Fruit fly (Drosophila melanogaster) whole organism, pupa: Measurements from ENCODE around the gene ssp.

Source experiments
- CG34367 ChIP-seq: fragments of 200-800 bp; sonication (Bioruptor generic); optimal IDR thresholded peaks from 2 replicates; lab custom pipeline; 2018; ENCODE audit warnings: missing biosample characterization, mild to moderate bottlenecking, missing genetic modification characterization
- CG8301 ChIP-seq: fragments of 200-800 bp; sonication (Bioruptor generic); optimal IDR thresholded peaks from 2 replicates; lab custom pipeline; 2018; ENCODE audit warnings: missing biosample characterization, mild to moderate bottlenecking, missing genetic modification characterization
- Pif1A ChIP-seq: fragments of 200-800 bp; sonication (Bioruptor generic); optimal IDR thresholded peaks from 3 replicates; lab custom pipeline; 2016; ENCODE audit warnings: missing biosample characterization, missing genetic modification characterization
- Snoo ChIP-seq: fragments of 200-800 bp; sonication (Bioruptor generic); optimal IDR thresholded peaks from 3 replicates; lab custom pipeline; 2017; ENCODE audit warnings: missing biosample characterization, mild to moderate bottlenecking, missing genetic modification characterization, inconsistent platforms
- fd96Ca ChIP-seq: fragments of 200-800 bp; sonication (Bioruptor generic); IDR thresholded peaks from 3 replicates; pipeline ENCODE4 v1.3.6; 2022; ENCODE audit warnings: missing biosample characterization, missing genetic modification characterization
- gl ChIP-seq: fragments of 200-800 bp; sonication (Bioruptor generic); optimal IDR thresholded peaks from 2 replicates; lab custom pipeline; 2018; ENCODE audit warnings: missing biosample characterization, mild to moderate bottlenecking, missing genetic modification characterization
- rn ChIP-seq: fragments of 200-800 bp; sonication (Bioruptor generic); IDR thresholded peaks from 2 replicates; pipeline ENCODE4 v1.3.6; 2022; ENCODE audit warnings: missing biosample characterization, missing genetic modification characterization

DNA sequence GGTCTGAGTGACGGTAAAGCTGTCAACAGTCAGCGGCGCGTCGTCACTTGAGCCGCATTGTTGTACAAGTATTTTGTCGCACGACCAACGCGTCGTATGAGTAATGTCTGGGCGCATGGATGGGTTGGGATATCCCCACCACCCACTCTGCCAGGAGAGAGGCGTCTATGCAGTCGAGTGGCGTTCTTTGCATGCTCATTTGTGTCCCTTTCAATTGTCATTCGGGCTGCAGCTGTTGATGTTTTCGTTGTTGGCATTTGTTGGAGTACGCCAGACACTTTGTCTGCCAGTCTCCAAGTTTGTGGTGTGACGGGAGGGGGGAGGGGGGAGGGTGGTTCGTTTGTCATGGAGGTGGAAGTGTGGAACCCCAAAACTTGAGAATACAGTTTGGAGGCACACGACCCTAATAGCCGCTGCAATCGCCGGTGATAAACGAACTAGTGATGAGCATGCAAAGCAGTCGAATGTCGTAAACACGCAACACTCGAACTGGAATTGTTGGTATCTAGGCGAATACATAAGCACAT lies 44.2 kb downstream of the ssp start:
- TF ChIP-seq CG34367 (no peak), Snoo (tag; lab: Kevin White, UChicago) (no peak), CG8301 (no peak), gl (tag; lab: Kevin White, UChicago) (no peak), Pif1A (GFP tag; lab: Kevin White, UChicago) (no peak), fd96Ca (GFP tag; lab: Robert Waterston, UW) (no peak), rn (GFP tag; lab: Robert Waterston, UW) (no peak)
